Fruit fly (Drosophila melanogaster) whole organism, embryonic: Measurements from ENCODE around the gene CG7483.

Experiments used
- Atf-2 ChIP-seq: fragments of 200-800 bp; sonication (Bioruptor generic); optimal IDR thresholded peaks from 2 replicates; lab custom pipeline; 2016; ENCODE audit warnings: missing biosample characterization, missing genetic modification characterization
- CG10267 ChIP-seq: fragments of 200-800 bp; sonication (Bioruptor generic); optimal IDR thresholded peaks from 2 replicates; lab custom pipeline; 2018; ENCODE audit warnings: missing biosample characterization, mild to moderate bottlenecking, missing genetic modification characterization, moderate library complexity
- CG10543 ChIP-seq: fragments of 200-800 bp; sonication (Bioruptor generic); optimal IDR thresholded peaks from 3 replicates; lab custom pipeline; 2017; ENCODE audit warnings: missing biosample characterization, mild to moderate bottlenecking, missing genetic modification characterization, moderate library complexity
- CG10565 ChIP-seq: fragments of 200-800 bp; sonication (Bioruptor generic); optimal IDR thresholded peaks from 3 replicates; lab custom pipeline; 2016; ENCODE audit warnings: missing biosample characterization, mild to moderate bottlenecking, missing genetic modification characterization
- CG11247 ChIP-seq: fragments of 200-800 bp; sonication (Bioruptor generic); IDR thresholded peaks from 2 replicates; pipeline ENCODE4 v1.3.6; 2022; ENCODE audit warnings: missing biosample characterization, missing genetic modification characterization
- CG12219 ChIP-seq: fragments of 200-800 bp; sonication (Bioruptor generic); optimal IDR thresholded peaks from 3 replicates; lab custom pipeline; 2018; ENCODE audit warnings: missing biosample characterization, mild to moderate bottlenecking, missing genetic modification characterization
- CG13123 ChIP-seq: fragments of 200-800 bp; sonication (Bioruptor generic); optimal IDR thresholded peaks from 2 replicates; lab custom pipeline; 2016; ENCODE audit warnings: missing biosample characterization, missing genetic modification characterization
- CG13775 ChIP-seq: fragments of 200-800 bp; sonication (Bioruptor generic); optimal IDR thresholded peaks from 3 replicates; lab custom pipeline; 2017; ENCODE audit warnings: missing biosample characterization, mild to moderate bottlenecking, missing genetic modification characterization
- CG14965 ChIP-seq: fragments of 200-800 bp; sonication (Bioruptor generic); optimal IDR thresholded peaks from 2 replicates; lab custom pipeline; 2016; ENCODE audit warnings: missing biosample characterization, missing genetic modification characterization, borderline replicate concordance
- CG15696 ChIP-seq: fragments of 200-800 bp; sonication (Bioruptor generic); optimal IDR thresholded peaks from 2 replicates; lab custom pipeline; 2019; ENCODE audit warnings: missing biosample characterization, mild to moderate bottlenecking, missing genetic modification characterization, moderate library complexity
- CG18764 ChIP-seq: fragments of 200-800 bp; sonication (Bioruptor generic); optimal IDR thresholded peaks from 3 replicates; lab custom pipeline; 2016; ENCODE audit warnings: missing biosample characterization, missing genetic modification characterization
- CG2116 ChIP-seq: fragments of 200-800 bp; sonication (Bioruptor generic); optimal IDR thresholded peaks from 3 replicates; lab custom pipeline; 2018; ENCODE audit warnings: missing biosample characterization, mild to moderate bottlenecking, missing genetic modification characterization
- CG2202 ChIP-seq: fragments of 200-800 bp; sonication (Bioruptor generic); optimal IDR thresholded peaks from 2 replicates; lab custom pipeline; 2018; ENCODE audit warnings: missing biosample characterization, mild to moderate bottlenecking, missing genetic modification characterization
- CG33557 ChIP-seq: fragments of 200-800 bp; sonication (Bioruptor generic); optimal IDR thresholded peaks from 2 replicates; lab custom pipeline; 2019; ENCODE audit warnings: missing biosample characterization, mild to moderate bottlenecking, missing genetic modification characterization, moderate library complexity
- CG4328 ChIP-seq: fragments of 200-800 bp; sonication (Bioruptor generic); optimal IDR thresholded peaks from 3 replicates; lab custom pipeline; 2017; ENCODE audit warnings: missing biosample characterization, missing genetic modification reagents, missing genetic modification characterization
- CG6765 ChIP-seq: fragments of 200-800 bp; sonication (Bioruptor generic); optimal IDR thresholded peaks from 3 replicates; lab custom pipeline; 2017; ENCODE audit warnings: missing biosample characterization, mild to moderate bottlenecking, missing genetic modification characterization
- CG6854 ChIP-seq: fragments of 200-800 bp; sonication (Bioruptor generic); optimal IDR thresholded peaks from 3 replicates; lab custom pipeline; 2017; ENCODE audit warnings: missing biosample characterization, mild to moderate bottlenecking, missing genetic modification characterization
- CG7745 ChIP-seq: fragments of 200-800 bp; sonication (Bioruptor generic); optimal IDR thresholded peaks from 2 replicates; lab custom pipeline; 2018; ENCODE audit warnings: missing biosample characterization, mild to moderate bottlenecking, missing genetic modification characterization, moderate library complexity
- CG9215 ChIP-seq: fragments of 200-800 bp; sonication (Bioruptor generic); IDR thresholded peaks from 2 replicates; pipeline ENCODE4 v1.3.6; 2022; ENCODE audit warnings: missing biosample characterization, missing genetic modification characterization
- D19B ChIP-seq: fragments of 200-800 bp; sonication (Bioruptor generic); optimal IDR thresholded peaks from 2 replicates; lab custom pipeline; 2017; ENCODE audit warnings: missing biosample characterization, mild to moderate bottlenecking, missing genetic modification characterization
- Dfd ChIP-seq, 2 experiments: fragments of >200 bp; optimal IDR thresholded peaks; 2 replicates each; lab custom pipeline; 2017; ENCODE audit warnings: missing biosample characterization in 2 of 2, missing genetic modification characterization in 2 of 2
- Dip2 ChIP-seq: fragments of 200-800 bp; sonication (Bioruptor generic); IDR thresholded peaks from 2 replicates; pipeline ENCODE4 v1.3.6; 2022; ENCODE audit warnings: missing biosample characterization, missing genetic modification characterization
- Ets65A ChIP-seq: fragments of 200-800 bp; sonication (Bioruptor generic); peaks from one replicate; lab custom pipeline; 2016; ENCODE audit warnings: missing biosample characterization, missing genetic modification characterization
- NC2α ChIP-seq: fragments of 200-800 bp; sonication (Bioruptor generic); optimal IDR thresholded peaks from 2 replicates; lab custom pipeline; 2016; ENCODE audit warnings: missing biosample characterization, missing genetic modification characterization
- NK7.1 ChIP-seq: fragments of 200-800 bp; sonication (Bioruptor generic); optimal IDR thresholded peaks from 3 replicates; lab custom pipeline; 2016; ENCODE audit warnings: missing biosample characterization, missing genetic modification characterization
- PHDP ChIP-seq: fragments of 200-800 bp; sonication (Bioruptor generic); optimal IDR thresholded peaks from 3 replicates; lab custom pipeline; 2018; ENCODE audit warnings: missing biosample characterization, mild to moderate bottlenecking, missing genetic modification characterization, moderate library complexity
- Six4 ChIP-seq: fragments of 200-800 bp; sonication (Bioruptor generic); optimal IDR thresholded peaks from 2 replicates; lab custom pipeline; 2016; ENCODE audit warnings: missing biosample characterization, missing genetic modification characterization
- Sox100B ChIP-seq: fragments of 200-800 bp; sonication (Bioruptor generic); optimal IDR thresholded peaks from 3 replicates; lab custom pipeline; 2018; ENCODE audit warnings: missing biosample characterization, mild to moderate bottlenecking, missing genetic modification characterization
- ab ChIP-seq: fragments of 200-800 bp; sonication (Bioruptor generic); optimal IDR thresholded peaks from 2 replicates; lab custom pipeline; 2016; ENCODE audit warnings: missing biosample characterization, missing genetic modification characterization
- amos ChIP-seq: fragments of 200-800 bp; sonication (Bioruptor generic); IDR thresholded peaks from 2 replicates; pipeline ENCODE4 v1.3.6; 2022; ENCODE audit warnings: missing biosample characterization, missing genetic modification characterization; ENCODE audit not compliant: partially characterized antibody
- chn ChIP-seq: fragments of 200-800 bp; sonication (Bioruptor generic); optimal IDR thresholded peaks from 2 replicates; lab custom pipeline; 2016; ENCODE audit warnings: missing biosample characterization, missing genetic modification characterization
- cwo ChIP-seq: fragments of 200-800 bp; sonication (Bioruptor generic); optimal IDR thresholded peaks from 3 replicates; lab custom pipeline; 2017; ENCODE audit warnings: missing biosample characterization, missing genetic modification characterization, mild to moderate bottlenecking, moderate library complexity, missing genetic modification reagents
- esg ChIP-seq: fragments of 200-800 bp; sonication (Bioruptor generic); conservative IDR thresholded peaks from 2 replicates; pipeline ENCODE4 v1.3.6; 2022; ENCODE audit warnings: missing biosample characterization, missing genetic modification characterization
- fd102C ChIP-seq: fragments of 200-800 bp; sonication (Bioruptor generic); optimal IDR thresholded peaks from 2 replicates; lab custom pipeline; 2018; ENCODE audit warnings: missing biosample characterization, mild to moderate bottlenecking, missing genetic modification characterization, moderate library complexity
- klu ChIP-seq: fragments of 200-800 bp; sonication (Bioruptor generic); IDR thresholded peaks from 2 replicates; pipeline ENCODE4 v1.3.6; 2022; ENCODE audit warnings: missing biosample characterization, missing genetic modification characterization
- odd ChIP-seq: fragments of 200-800 bp; sonication (Bioruptor generic); optimal IDR thresholded peaks from 2 replicates; lab custom pipeline; 2017; ENCODE audit warnings: missing biosample characterization, mild to moderate bottlenecking, missing genetic modification characterization
- run ChIP-seq: fragments of 200-800 bp; sonication (Bioruptor generic); optimal IDR thresholded peaks from 3 replicates; lab custom pipeline; 2018; ENCODE audit warnings: missing biosample characterization, mild to moderate bottlenecking, missing genetic modification characterization
- salm ChIP-seq: fragments of 200-800 bp; sonication (Bioruptor generic); optimal IDR thresholded peaks from 2 replicates; lab custom pipeline; 2018; ENCODE audit warnings: missing biosample characterization, mild to moderate bottlenecking, missing genetic modification characterization
- sens ChIP-seq: fragments of 200-800 bp; sonication (Bioruptor generic); peaks from one replicate; lab custom pipeline; 2016; ENCODE audit warnings: missing biosample characterization, missing genetic modification characterization
- slbo ChIP-seq: fragments of 200-800 bp; sonication (Bioruptor generic); IDR thresholded peaks from 2 replicates; pipeline ENCODE4 v1.3.6; 2022; ENCODE audit warnings: missing biosample characterization, missing genetic modification characterization
- tio ChIP-seq: fragments of 200-800 bp; sonication (Bioruptor generic); optimal IDR thresholded peaks from 2 replicates; lab custom pipeline; 2017; ENCODE audit warnings: missing biosample characterization, missing genetic modification characterization, inconsistent platforms
- trem ChIP-seq: fragments of 200-800 bp; optimal IDR thresholded peaks from 3 replicates; lab custom pipeline; 2019; ENCODE audit warnings: missing biosample characterization, mild to moderate bottlenecking, missing genetic modification characterization, moderate library complexity
- ttk ChIP-seq: fragments of 200-800 bp; sonication (Bioruptor generic); IDR thresholded peaks from 2 replicates; pipeline ENCODE4 v2.1.2; 2022; ENCODE audit warnings: missing biosample characterization, missing genetic modification characterization
- yki ChIP-seq: fragments of >200 bp; optimal IDR thresholded peaks from 3 replicates; lab custom pipeline; 2018

The CG7483 gene

dm6 chr3R:8326884-8327283 lies 13.9 kb downstream of the CG7483 start (continued):
- no peak for TF ChIP-seq Atf-2 (GFP tag; lab: Kevin White, UChicago)
- peak; percentile 39 for TF ChIP-seq CG15696 (tag; lab: Kevin White, UChicago)
- no peak for TF ChIP-seq salm (tag; lab: Kevin White, UChicago)
- TF ChIP-seq CG18764 = no peak
- no peak for TF ChIP-seq CG7745 (tag; lab: Kevin White, UChicago)

- TF ChIP-seq Ets65A (GFP tag; lab: Kevin White, UChicago) = peak; percentile 80
- TF ChIP-seq CG10565 (GFP tag; lab: Kevin White, UChicago) = no peak
- peak; percentile 19 for TF ChIP-seq sens
- TF ChIP-seq CG2202 = no peak
These were observed 15.2 kb downstream of the CG7483 start for dm6 chr3R:8327967-8328789.

- no peak for TF ChIP-seq NC2α
- no peak for TF ChIP-seq CG14965
- TF ChIP-seq tio (GFP tag; lab: Kevin White, UChicago) = no peak
- TF ChIP-seq Dip2 (GFP tag; lab: Robert Waterston, UW) = no peak
- no peak for TF ChIP-seq CG13775 (GFP tag; lab: Kevin White, UChicago)
These were observed 16.6 kb downstream of the CG7483 start for dm6 chr3R:8329628-8330027.

- TF ChIP-seq slbo (GFP tag; lab: Robert Waterston, UW) = peak; percentile 87
- TF ChIP-seq chn = peak; percentile 77
- TF ChIP-seq trem (tag; lab: Kevin White, UChicago) = peak; percentile 87
- TF ChIP-seq CG33557 (GFP tag; lab: Kevin White, UChicago) = peak; percentile 88
- TF ChIP-seq CG12219 (GFP tag; lab: Kevin White, UChicago) = peak; percentile 57
- peak; percentile 70 for TF ChIP-seq CG6854
- peak; percentile 74 for TF ChIP-seq cwo
- TF ChIP-seq CG13123 (GFP tag; lab: Kevin White, UChicago) = peak; percentile 74
- TF ChIP-seq amos (GFP tag; lab: Robert Waterston, UW) = no peak; the same call in none of the 2 replicates
- peak; percentile 85 for TF ChIP-seq PHDP (tag; lab: Kevin White, UChicago)
- peak; percentile 96 for TF ChIP-seq Sox100B
- TF ChIP-seq D19B (GFP tag; lab: Kevin White, UChicago) = peak; percentile 65
- peak; percentile 27 for TF ChIP-seq CG6765
- peak; percentile 63 for TF ChIP-seq CG11247 (GFP tag; lab: Robert Waterston, UW)
- peak; percentile 1 for TF ChIP-seq fd102C (GFP tag; lab: Kevin White, UChicago)
- TF ChIP-seq CG2116 = peak; percentile 40
- TF ChIP-seq ttk (GFP tag; lab: Robert Waterston, UW) = peak; percentile 80
- peak; percentile 86 for TF ChIP-seq CG4328 (GFP tag; lab: Kevin White, UChicago)
- peak; percentile 86 for TF ChIP-seq CG10267 (tag; lab: Kevin White, UChicago)
- TF ChIP-seq NK7.1 (GFP tag; lab: Kevin White, UChicago) = no peak
- peak; percentile 88 for TF ChIP-seq esg (GFP tag; lab: Robert Waterston, UW)
- peak; percentile 85 for TF ChIP-seq CG10543 (GFP tag; lab: Kevin White, UChicago)
- no peak for TF ChIP-seq ab (GFP tag; lab: Kevin White, UChicago)
- TF ChIP-seq odd = peak; percentile 81
- TF ChIP-seq CG9215 (GFP tag; lab: Robert Waterston, UW) = peak; percentile 89
- peak in 1 of 2 experiments; percentile 83 for TF ChIP-seq Dfd (GFP tag; optimal IDR thresholded peaks at IDR 0.05; lab: Kevin White, UChicago)
- peak; percentile 49 for TF ChIP-seq yki (lab: Kevin White, UChicago)
- TF ChIP-seq klu (GFP tag; lab: Robert Waterston, UW) = peak; percentile 84
- TF ChIP-seq Six4 (GFP tag; lab: Kevin White, UChicago) = peak; percentile 88
- peak; percentile 77 for TF ChIP-seq run (tag; lab: Kevin White, UChicago)
These were observed 20.9 kb downstream of the CG7483 start, which contains the start of gene Poxm for dm6 chr3R:8333768-8334470. Gene Poxm (minus strand): TSS chr3R:8333792.
